Worm (Caenorhabditis elegans) whole organism, L4/young adult: ENCODE results near the gene idpp-12.

Source experiments
- W03F9.2 ChIP-seq: fragments of 150-350 bp; optimal IDR thresholded peaks from 2 replicates; lab custom pipeline; 2014; ENCODE audit warnings: missing biosample characterization, missing genetic modification characterization
- dao-5 ChIP-seq: sonication (generic microtip); optimal IDR thresholded peaks from 2 replicates; lab custom pipeline; 2016; ENCODE audit warnings: missing genotype, missing genetic modification characterization, moderate library complexity, missing compliant biosample characterization
- him-1 ChIP-seq: sonication (generic microtip); optimal IDR thresholded peaks from 2 replicates; lab custom pipeline; 2016; ENCODE audit warnings: missing genotype, missing genetic modification reagents, missing genetic modification characterization, missing compliant biosample characterization

DNA sequence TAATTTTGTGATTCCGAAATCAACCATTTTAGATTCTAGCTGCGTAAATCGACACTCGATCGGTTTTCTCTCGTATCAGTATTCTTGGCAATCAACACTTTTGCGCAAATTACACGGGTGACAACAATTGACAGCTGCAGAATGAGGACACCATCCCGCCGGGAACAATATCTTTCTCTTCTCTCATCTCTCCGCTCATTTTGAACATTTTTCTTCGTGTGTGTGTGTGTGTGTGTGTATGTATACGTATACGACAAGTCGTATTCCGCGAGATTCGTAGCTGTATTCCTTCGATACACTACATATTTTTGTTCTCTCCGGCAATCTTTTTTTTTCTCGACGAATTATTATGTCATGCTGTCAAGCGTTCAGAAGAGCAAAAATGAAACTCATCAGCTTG lies 46.9 kb upstream of the idpp-12 start:
- no peak for TF ChIP-seq him-1 (tag; lab: Kevin White, UChicago)
- no peak for TF ChIP-seq W03F9.2 (tag; lab: Kevin White, UChicago)
- TF ChIP-seq dao-5 (tag; lab: Kevin White, UChicago), result no peak
